Fruit fly (Drosophila melanogaster): ENCODE measurements around the gene Mlc1.

Gene Mlc1

DNA sequence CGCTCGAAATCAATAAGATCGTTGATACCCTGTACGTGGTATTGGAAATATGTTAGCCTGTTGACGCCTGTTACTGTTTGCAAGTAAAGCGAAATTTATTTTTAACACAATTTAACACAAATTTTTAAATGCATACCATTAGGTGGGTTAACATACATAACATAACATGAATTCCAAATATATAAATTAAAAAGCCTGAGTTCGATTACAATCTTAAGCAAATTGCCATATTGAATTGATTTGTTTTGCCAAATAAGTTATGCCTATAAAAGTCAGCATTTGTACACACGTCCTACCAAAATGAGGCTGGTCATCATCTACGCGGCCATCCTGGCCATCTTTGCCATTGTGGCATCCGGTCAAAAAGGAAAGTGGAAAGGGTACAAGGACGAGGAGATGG lies 34.0 kb upstream of the Mlc1 start, which contains the start of gene CG43319:
Gene CG43319 (plus strand): TSS at position 301 of the 400 bp plus-strand sequence.
- TF ChIP-seq foxo (GFP tag; optimal IDR thresholded peaks at IDR 0.05) (no peak), Abd-B (GFP tag; optimal IDR thresholded peaks at IDR 0.05) (no peak), CG9705 (GFP tag; optimal IDR thresholded peaks at IDR 0.05) (no peak), Myc (optimal IDR thresholded peaks at IDR 0.05) (no peak), brk (GFP tag; optimal IDR thresholded peaks at IDR 0.05) (no peak), tai (GFP tag; optimal IDR thresholded peaks at IDR 0.05) (no peak), ey (GFP tag; optimal IDR thresholded peaks at IDR 0.05) (no peak), usp (GFP tag; optimal IDR thresholded peaks at IDR 0.05) (no peak), OdsH (GFP tag; optimal IDR thresholded peaks at IDR 0.05) (no peak), Rel (GFP tag; optimal IDR thresholded peaks at IDR 0.05) (no peak), Rel (tag; optimal IDR thresholded peaks at IDR 0.05) (no peak), N (GFP tag; optimal IDR thresholded peaks at IDR 0.05) (no peak), jim (GFP tag; optimal IDR thresholded peaks at IDR 0.05) (no peak), Jra (GFP tag; optimal IDR thresholded peaks at IDR 0.05) (no peak)

DNA sequence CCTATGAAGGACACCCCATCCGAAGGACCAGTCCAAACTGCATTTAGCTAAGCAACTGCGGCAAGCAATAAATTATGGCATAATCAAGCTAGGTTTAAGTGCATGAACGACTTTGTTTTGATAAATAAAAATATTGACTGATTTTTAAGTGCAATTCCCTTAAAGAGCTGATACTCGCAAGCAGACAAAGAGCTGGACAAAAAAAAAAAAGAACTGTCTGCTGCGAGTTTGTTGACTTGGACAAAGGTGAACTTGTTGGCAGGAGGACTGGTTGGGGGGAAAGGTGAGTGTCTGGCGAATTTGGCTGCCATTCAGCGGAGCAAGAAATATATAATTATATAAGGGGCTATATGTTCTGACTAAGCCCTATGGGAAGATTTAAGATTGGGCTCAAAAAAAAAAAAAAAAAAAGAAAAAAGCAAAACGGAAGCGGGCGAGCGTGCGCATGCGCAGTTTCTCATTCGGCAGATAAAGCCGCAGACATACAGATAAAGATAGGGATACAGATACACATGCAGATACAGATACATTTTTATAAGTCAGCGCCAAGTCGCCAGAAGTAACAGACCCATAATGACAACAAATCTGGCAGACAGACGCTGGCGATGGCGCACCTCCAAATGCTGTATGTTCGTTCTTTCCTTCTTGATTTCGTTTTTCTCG lies 32.8 kb upstream of the Mlc1 start:
- TF ChIP-seq psq (GFP tag; optimal IDR thresholded peaks at IDR 0.05) (peak; percentile 60), fru (GFP tag; optimal IDR thresholded peaks at IDR 0.05) (peak; percentile 58), br (GFP tag; optimal IDR thresholded peaks at IDR 0.05) (no peak)

DNA sequence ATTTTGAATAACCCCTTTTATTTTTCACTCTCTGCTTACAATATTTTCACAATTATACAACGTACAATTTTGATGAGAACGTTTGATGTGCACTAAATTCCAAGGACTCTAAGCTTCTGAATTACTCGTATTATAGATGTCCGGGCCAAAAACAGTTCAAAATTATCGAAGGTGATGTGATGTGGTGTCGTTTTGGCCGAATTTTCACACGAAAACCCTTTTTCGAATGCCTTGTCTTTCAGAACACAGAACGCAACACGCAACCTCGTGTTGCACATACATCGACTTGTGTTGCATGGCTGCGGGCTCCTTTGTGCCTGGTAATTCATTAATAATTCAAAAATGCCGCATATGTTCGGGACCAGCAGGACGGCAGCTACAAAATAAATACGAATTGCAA lies 28.1 kb upstream of the Mlc1 start, which contains the start of gene CG31055:
Gene CG31055 (minus strand): TSS at position 101 of the 400 bp plus-strand sequence.
- no peak for TF ChIP-seq Dfd (GFP tag; optimal IDR thresholded peaks at IDR 0.05)
- no peak for TF ChIP-seq dmrt93B (GFP tag; optimal IDR thresholded peaks at IDR 0.05)
- TF ChIP-seq GATAd (GFP tag; optimal IDR thresholded peaks at IDR 0.05): no peak
- TF ChIP-seq Rel (GFP tag; optimal IDR thresholded peaks at IDR 0.05): no peak
- TF ChIP-seq Rel (tag; optimal IDR thresholded peaks at IDR 0.05): no peak
- no peak for TF ChIP-seq pan (optimal IDR thresholded peaks at IDR 0.05)
- no peak for TF ChIP-seq OdsH (GFP tag; optimal IDR thresholded peaks at IDR 0.05)
- no peak for TF ChIP-seq tai (GFP tag; optimal IDR thresholded peaks at IDR 0.05)
- no peak for TF ChIP-seq dsf (GFP tag; optimal IDR thresholded peaks at IDR 0.05; ENCODE audit: borderline replicate concordance)
- no peak for TF ChIP-seq brk (GFP tag; optimal IDR thresholded peaks at IDR 0.05)
- TF ChIP-seq Vsx2 (GFP tag; optimal IDR thresholded peaks at IDR 0.05; ENCODE audit: partially characterized antibody): no peak
- no peak for TF ChIP-seq CG9705 (GFP tag; optimal IDR thresholded peaks at IDR 0.05)
- TF ChIP-seq h (GFP tag; optimal IDR thresholded peaks at IDR 0.05): no peak
- no peak for TF ChIP-seq Mio (GFP tag; optimal IDR thresholded peaks at IDR 0.05)
- no peak for TF ChIP-seq fru (GFP tag; optimal IDR thresholded peaks at IDR 0.05)
- TF ChIP-seq psq (GFP tag; optimal IDR thresholded peaks at IDR 0.05): no peak
- TF ChIP-seq usp (GFP tag; optimal IDR thresholded peaks at IDR 0.05): no peak
- TF ChIP-seq rgr (GFP tag; optimal IDR thresholded peaks at IDR 0.05): no peak
- TF ChIP-seq sv (GFP tag; optimal IDR thresholded peaks at IDR 0.05): no peak

DNA sequence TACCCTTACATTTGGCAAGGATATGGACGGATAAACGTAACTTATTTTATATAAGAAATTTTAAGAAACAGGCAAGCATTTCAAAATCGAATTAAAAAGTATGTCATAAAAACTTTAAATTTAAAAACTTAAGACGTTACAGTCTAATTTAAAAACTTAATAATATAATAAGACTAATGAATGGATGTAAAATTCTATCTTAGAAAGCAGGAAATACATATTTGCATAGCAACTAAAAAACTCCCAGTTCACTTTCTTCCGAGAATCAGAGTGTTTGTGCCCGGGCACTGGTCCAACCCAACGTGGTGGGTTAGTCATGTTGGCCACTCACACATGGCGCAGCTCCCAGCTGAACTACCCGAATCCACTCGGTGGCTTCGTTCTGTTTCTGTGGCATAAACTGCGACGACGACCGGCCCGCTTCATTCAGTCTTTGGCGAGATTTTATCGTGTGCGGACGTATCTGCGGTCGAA lies 25.6 kb upstream of the Mlc1 start, which contains the start of gene CG12880:
Gene CG12880 (plus strand): TSS at position 424 of the 474 bp plus-strand sequence.
- TF ChIP-seq foxo (GFP tag; optimal IDR thresholded peaks at IDR 0.05): peak in 1 of 2 experiments; percentile 30
- peak; percentile 84 for TF ChIP-seq woc (GFP tag; optimal IDR thresholded peaks at IDR 0.05)
- peak; percentile 32 for TF ChIP-seq Sp1 (GFP tag; optimal IDR thresholded peaks at IDR 0.05)
- TF ChIP-seq ey (GFP tag; optimal IDR thresholded peaks at IDR 0.05): peak; percentile 9
- no peak for TF ChIP-seq rgr (GFP tag; optimal IDR thresholded peaks at IDR 0.05)
- TF ChIP-seq OdsH (GFP tag; optimal IDR thresholded peaks at IDR 0.05): peak; percentile 44
- peak; percentile 31 for TF ChIP-seq fru (GFP tag; optimal IDR thresholded peaks at IDR 0.05)
- TF ChIP-seq psq (GFP tag; optimal IDR thresholded peaks at IDR 0.05): peak; percentile 47
- TF ChIP-seq CrebA (GFP tag; optimal IDR thresholded peaks at IDR 0.05; ENCODE audit: borderline replicate concordance): no peak
- TF ChIP-seq br (GFP tag; optimal IDR thresholded peaks at IDR 0.05): no peak
- TF ChIP-seq HLH106 (tag; optimal IDR thresholded peaks at IDR 0.05): peak; percentile 19
- peak; percentile 28 for TF ChIP-seq h (GFP tag; optimal IDR thresholded peaks at IDR 0.05)

DNA sequence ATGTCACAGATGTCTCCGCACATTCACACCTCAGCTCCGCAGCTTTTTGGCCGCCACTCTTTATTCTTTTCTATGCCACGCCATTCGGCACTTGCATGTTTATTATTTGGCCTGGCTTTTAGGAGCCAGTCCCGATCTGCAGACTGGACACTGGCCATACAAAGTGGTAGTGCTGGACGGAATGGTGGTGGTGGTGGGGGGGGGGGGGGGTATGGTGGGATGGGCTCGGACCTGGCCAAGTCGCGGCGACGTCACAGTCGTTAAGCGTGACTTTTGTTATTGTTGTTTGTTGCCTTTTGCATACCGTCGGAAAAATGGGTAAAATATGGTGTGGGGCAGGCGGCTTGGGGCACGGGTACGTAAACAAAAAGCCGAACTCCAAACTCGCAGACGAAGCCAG lies 25.1 kb upstream of the Mlc1 start:
- TF ChIP-seq psq (GFP tag; optimal IDR thresholded peaks at IDR 0.05) (no peak), dsf (GFP tag; optimal IDR thresholded peaks at IDR 0.05; ENCODE audit: borderline replicate concordance) (no peak)

Measured in whole organism, wandering third instar larva.